Worm (Caenorhabditis elegans) whole organism, L3 larva: ENCODE data around the gene mam-2.

Source experiments
- R02D3.7 ChIP-seq: fragments of 150-350 bp; optimal IDR thresholded peaks from 2 replicates; lab custom pipeline; 2014; ENCODE audit warnings: missing biosample characterization, missing genetic modification characterization
- aly-2 ChIP-seq: fragments of 150-350 bp; optimal IDR thresholded peaks from 2 replicates; lab custom pipeline; 2014; ENCODE audit warnings: missing biosample characterization, missing genetic modification characterization
- lsy-12 ChIP-seq: sonication (generic microtip); optimal IDR thresholded peaks from 2 replicates; lab custom pipeline; 2016; ENCODE audit warnings: mild to moderate bottlenecking, missing genetic modification characterization, missing compliant biosample characterization
- pha-4 ChIP-seq: fragments of 150-350 bp; optimal IDR thresholded peaks from 2 replicates; lab custom pipeline; 2014; ENCODE audit warnings: missing biosample characterization, missing genetic modification reagents, missing genetic modification characterization
- skn-1 ChIP-seq: fragments of 150-350 bp; optimal IDR thresholded peaks from 2 replicates; lab custom pipeline; 2014; ENCODE audit warnings: missing biosample characterization, missing genetic modification characterization
- snpc-4 ChIP-seq: fragments of 150-350 bp; optimal IDR thresholded peaks from 2 replicates; lab custom pipeline; 2014; ENCODE audit warnings: missing biosample characterization, missing genetic modification characterization

DNA sequence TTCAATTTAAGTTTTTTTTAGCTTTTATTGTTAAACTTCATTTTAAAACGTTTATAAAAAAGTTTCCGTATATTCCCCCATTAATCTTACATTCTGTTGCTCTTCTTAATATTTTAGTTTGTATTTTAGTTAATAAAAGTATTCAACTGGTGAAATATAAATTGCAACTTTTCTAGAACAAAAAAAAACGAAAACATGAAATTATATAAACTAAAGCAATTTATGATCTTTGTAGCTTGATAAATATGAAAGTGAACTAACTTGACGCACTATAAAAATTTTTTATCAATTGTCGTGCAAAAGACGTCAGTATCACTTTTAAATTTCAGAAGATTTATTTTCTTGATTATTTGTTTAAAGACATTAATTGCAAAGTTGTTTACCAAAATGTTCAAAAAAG is 34.6 kb downstream of the mam-2 start, which contains the start of gene F44D12.2:
- TF ChIP-seq snpc-4 (no peak), aly-2 (no peak), lsy-12 (tag; lab: Kevin White, UChicago) (no peak), pha-4 (tag; lab: Kevin White, UChicago) (peak; percentile 22), skn-1 (tag; lab: Kevin White, UChicago) (no peak), R02D3.7 (tag; lab: Kevin White, UChicago) (no peak)
